Fruit fly (Drosophila melanogaster): ENCODE measurements around the gene TwdlG.

Gene TwdlG

DNA sequence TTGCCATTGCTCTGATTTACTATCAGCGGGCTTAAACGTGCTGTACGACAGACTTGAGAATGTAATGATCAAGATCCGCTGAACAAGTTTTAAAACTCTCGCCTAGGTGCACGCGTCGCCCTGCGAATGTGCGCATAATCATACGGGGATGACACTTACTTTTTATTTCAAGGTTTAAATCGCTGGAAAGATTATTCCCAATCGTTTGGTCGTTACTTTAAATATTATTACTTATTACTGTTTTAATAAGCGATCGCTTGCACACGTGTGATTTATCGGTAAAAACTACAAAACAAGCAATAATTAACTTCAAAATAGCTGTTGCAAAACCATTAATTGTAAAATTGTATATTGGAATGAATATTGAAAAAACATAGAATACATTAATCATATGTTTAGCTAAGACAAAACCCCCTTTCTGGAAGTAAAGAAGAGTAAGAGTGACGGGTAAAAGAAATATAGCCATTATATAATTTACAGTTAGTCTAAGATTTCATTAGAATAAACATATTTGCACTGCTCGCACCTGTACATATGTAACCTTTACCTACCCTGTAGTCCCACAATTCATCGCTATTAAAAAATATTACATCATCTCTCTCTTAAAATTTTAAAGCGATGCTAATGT, 21.9 kb downstream of the TwdlG start, which contains the start of gene DhpD (continued):
- TF ChIP-seq ato (GFP tag; IDR thresholded peaks at IDR 0.05; ENCODE audit: partially characterized antibody) (peak; percentile 93), CG15601 (tag; optimal IDR thresholded peaks at IDR 0.05) (no peak), klu (GFP tag; IDR thresholded peaks at IDR 0.05) (peak; percentile 45), CG2202 (tag; optimal IDR thresholded peaks at IDR 0.05) (no peak), B-H1 (GFP tag; IDR thresholded peaks at IDR 0.05) (peak; percentile 46), CG12219 (GFP tag; optimal IDR thresholded peaks at IDR 0.05) (peak; percentile 58), slbo (GFP tag; IDR thresholded peaks at IDR 0.05) (peak; percentile 86), C15 (GFP tag; IDR thresholded peaks at IDR 0.05) (0 out of 3 replicates have a peak, but pooled peaks have one; percentile 21), az2 (GFP tag; optimal IDR thresholded peaks at IDR 0.05) (peak; percentile 73), CG10979 (tag; optimal IDR thresholded peaks at IDR 0.05) (peak; percentile 47), CG13287 (GFP tag; IDR thresholded peaks at IDR 0.05; ENCODE audit: partially characterized antibody) (peak; percentile 68), amos (GFP tag; IDR thresholded peaks at IDR 0.05; ENCODE audit: partially characterized antibody) (peak; percentile 90; the same call in 1 of the 2 replicates), CG7556 (GFP tag; optimal IDR thresholded peaks at IDR 0.05) (peak; percentile 43), eve (GFP tag; optimal IDR thresholded peaks at IDR 0.05) (no peak), usp (GFP tag; optimal IDR thresholded peaks at IDR 0.05) (no peak), CG16813 (GFP tag; IDR thresholded peaks at IDR 0.05; ENCODE audit: partially characterized antibody) (peak; percentile 83), lov (optimal IDR thresholded peaks at IDR 0.05) (no peak), lov (GFP tag; IDR thresholded peaks at IDR 0.05) (peak; percentile 78; the same call in 2 of the 3 replicates), luna (GFP tag; optimal IDR thresholded peaks at IDR 0.05) (no peak), Usf (GFP tag; optimal IDR thresholded peaks at IDR 0.05) (peak; percentile 62), gsb (GFP tag; IDR thresholded peaks at IDR 0.05) (peak; percentile 38; the same call in 1 of the 2 replicates), fu2 (GFP tag; optimal IDR thresholded peaks at IDR 0.05) (peak; percentile 37), CG10366 (GFP tag; IDR thresholded peaks at IDR 0.05) (peak; percentile 66), Sox102F (GFP tag; optimal IDR thresholded peaks at IDR 0.05) (no peak), CG6791 (GFP tag; IDR thresholded peaks at IDR 0.05; ENCODE audit: partially characterized antibody) (peak; percentile 88), cwo (GFP tag; optimal IDR thresholded peaks at IDR 0.05) (peak; percentile 70), CG1832 (GFP tag; optimal IDR thresholded peaks at IDR 0.05) (no peak), tap (tag; optimal IDR thresholded peaks at IDR 0.05) (peak; percentile 50), CG3163 (GFP tag; optimal IDR thresholded peaks at IDR 0.05) (peak; percentile 40), Elba2 (GFP tag; optimal IDR thresholded peaks at IDR 0.05) (no peak), jigr1 (GFP tag; IDR thresholded peaks at IDR 0.05) (0 out of 3 replicates have a peak, but pooled peaks have one; percentile 30), ash1 (GFP tag; optimal IDR thresholded peaks at IDR 0.05) (no peak), CG34376 (GFP tag; optimal IDR thresholded peaks at IDR 0.05) (peak; percentile 56), Gsc (GFP tag; IDR thresholded peaks at IDR 0.05) (no peak), tna (GFP tag; IDR thresholded peaks at IDR 0.05; ENCODE audit: partially characterized antibody) (peak; percentile 95), CG13123 (GFP tag; optimal IDR thresholded peaks at IDR 0.05) (peak; percentile 17), ftz-f1 (GFP tag; optimal IDR thresholded peaks at IDR 0.05) (peak; percentile 91), Awh (GFP tag; IDR thresholded peaks at IDR 0.05) (peak; percentile 48), Meics (GFP tag; optimal IDR thresholded peaks at IDR 0.05) (peak; percentile 75), salm (tag; optimal IDR thresholded peaks at IDR 0.05) (no peak), p53 (GFP tag; optimal IDR thresholded peaks at IDR 0.05) (no peak), nom (GFP tag; optimal IDR thresholded peaks at IDR 0.05) (peak; percentile 65), otp (GFP tag; IDR thresholded peaks at IDR 0.05) (peak; percentile 76), Deaf1 (tag; optimal IDR thresholded peaks at IDR 0.05) (no peak), Hsf (GFP tag; optimal IDR thresholded peaks at IDR 0.05) (peak; percentile 56), bab2 (GFP tag; optimal IDR thresholded peaks at IDR 0.05) (peak; percentile 65), chif (GFP tag; optimal IDR thresholded peaks at IDR 0.05) (peak; percentile 4 to 38), tio (GFP tag; optimal IDR thresholded peaks at IDR 0.05) (peak; percentile 49), CG8944 (GFP tag; optimal IDR thresholded peaks at IDR 0.05) (peak; percentile 29), peb (GFP tag; IDR thresholded peaks at IDR 0.05) (0 out of 2 replicates have a peak, but pooled peaks have one; percentile 17)

All from whole organism, embryonic.